Worm (Caenorhabditis elegans): ENCODE measurements around the gene odr-1.

- TF ChIP-seq ces-1 (GFP tag; optimal IDR thresholded peaks at IDR 0.05) (no peak), nhr-237 (tag; optimal IDR thresholded peaks at IDR 0.05) (no peak), hlh-1 (tag; optimal IDR thresholded peaks at IDR 0.05) (no peak), nhr-12 (tag; optimal IDR thresholded peaks at IDR 0.05) (no peak), drap-1 (GFP tag; optimal IDR thresholded peaks at IDR 0.05) (no peak), pha-4 (tag; optimal IDR thresholded peaks at IDR 0.05) (no peak), snpc-4 (tag; optimal IDR thresholded peaks at IDR 0.05) (no peak), bed-3 (GFP tag; optimal IDR thresholded peaks at IDR 0.05) (no peak), mep-1 (tag; optimal IDR thresholded peaks at IDR 0.05) (no peak), blmp-1 (tag; optimal IDR thresholded peaks at IDR 0.05) (no peak), sptf-1 (tag; optimal IDR thresholded peaks at IDR 0.05) (no peak)
Measured at ce11 chrX:13530015-13530778, 20.6 kb downstream of the odr-1 start.

All from whole organism, mixed stage, embryonic.